Worm (Caenorhabditis elegans) whole organism, dauer: ENCODE measurements around the gene F08H9.4.

Experiments used
- unc-62 ChIP-seq: sonication (generic microtip); optimal IDR thresholded peaks from 2 replicates; lab custom pipeline; 2017; ENCODE audit warnings: missing biosample characterization, missing genetic modification reagents, missing genetic modification characterization

F08H9.4 gene

DNA sequence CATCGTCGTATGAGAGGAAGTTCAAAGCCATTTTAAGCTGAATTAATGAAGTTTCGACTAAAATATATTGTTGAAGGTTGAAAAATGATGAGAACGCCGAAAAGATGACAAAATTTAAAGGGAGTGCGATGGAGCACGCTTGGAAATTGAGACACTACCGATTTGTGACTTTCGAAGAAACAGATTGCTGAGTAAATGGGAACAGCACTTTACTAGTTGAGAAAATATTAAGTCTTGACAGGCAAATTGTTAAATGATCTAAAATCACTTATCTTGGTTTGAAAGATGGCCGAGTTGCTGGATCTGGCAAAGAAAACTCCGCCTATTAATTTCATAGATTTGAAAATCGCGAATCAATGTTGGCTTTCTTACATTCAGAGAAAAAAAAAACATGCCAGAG is 41.0 kb downstream of the F08H9.4 start, which contains the start of gene rpoa-12:
Gene rpoa-12, minus strand, starts transcription at position 37 of the 400 bp plus-strand sequence.
- no peak for TF ChIP-seq unc-62 (GFP tag; lab: Kevin White, UChicago)

DNA sequence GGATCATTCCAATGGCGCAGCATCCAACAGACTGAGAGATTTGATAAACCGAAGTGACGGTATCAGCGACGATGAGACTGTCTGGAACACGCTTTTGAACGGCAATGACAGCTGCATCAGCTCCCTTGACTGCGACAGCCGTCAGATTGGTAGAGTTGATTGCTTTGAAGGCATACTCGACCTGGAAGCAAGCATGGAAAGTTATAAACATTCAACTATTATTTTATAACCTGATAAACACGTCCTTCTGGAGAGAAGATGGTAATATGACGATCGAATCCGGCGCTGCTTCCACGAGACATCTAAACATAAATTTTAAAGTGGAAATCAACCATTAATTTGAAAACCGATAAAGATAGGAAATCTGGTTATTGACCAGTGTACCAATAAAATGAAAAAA is 41.9 kb downstream of the F08H9.4 start, which contains the start of gene pas-1:
Gene pas-1, minus strand, starts transcription at position 302 of the 400 bp plus-strand sequence.
- TF ChIP-seq unc-62 (GFP tag; lab: Kevin White, UChicago), result no peak

DNA sequence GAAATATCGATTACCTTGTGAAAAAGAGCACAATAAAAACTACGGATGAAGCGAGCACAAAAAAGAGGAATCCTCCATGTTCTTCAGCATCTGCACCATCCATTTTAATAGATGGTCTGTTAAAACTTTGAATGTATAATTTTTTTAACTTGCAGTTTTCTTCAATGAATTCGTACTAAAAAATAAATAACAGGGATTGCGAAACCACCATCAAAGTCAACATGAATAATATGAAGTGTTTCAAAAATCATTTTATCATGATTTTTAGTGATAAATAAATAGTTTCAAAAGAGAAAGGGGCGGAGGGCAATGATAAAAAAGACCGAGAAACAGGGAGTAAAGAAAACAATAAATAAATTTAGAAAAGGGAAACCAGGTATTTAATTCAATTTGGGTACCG is 42.9 kb downstream of the F08H9.4 start, which contains the start of gene dhs-22:
Gene dhs-22, minus strand, starts transcription at position 116 of the 400 bp plus-strand sequence.
- no peak for TF ChIP-seq unc-62 (GFP tag; lab: Kevin White, UChicago)

DNA sequence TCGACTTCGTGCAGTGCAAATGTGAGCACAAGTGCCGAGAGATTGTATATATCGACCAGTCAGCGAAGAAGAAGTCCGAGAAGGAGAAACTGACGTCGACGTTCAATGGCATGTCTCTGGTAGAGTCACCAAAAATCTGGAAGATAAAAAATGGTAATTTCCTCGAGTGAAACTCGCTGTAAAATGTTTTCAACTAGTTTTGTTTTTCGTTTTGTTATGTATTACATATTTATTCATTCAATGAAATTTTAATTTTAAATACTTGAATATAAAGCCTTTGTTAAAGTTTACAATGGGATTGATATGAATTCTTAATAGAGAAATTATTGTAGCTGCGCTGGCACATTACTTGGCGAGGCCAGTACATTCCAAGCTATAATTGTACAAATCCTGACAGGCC is 44.4 kb downstream of the F08H9.4 start:
- TF ChIP-seq unc-62 (GFP tag; lab: Kevin White, UChicago), result no peak

DNA sequence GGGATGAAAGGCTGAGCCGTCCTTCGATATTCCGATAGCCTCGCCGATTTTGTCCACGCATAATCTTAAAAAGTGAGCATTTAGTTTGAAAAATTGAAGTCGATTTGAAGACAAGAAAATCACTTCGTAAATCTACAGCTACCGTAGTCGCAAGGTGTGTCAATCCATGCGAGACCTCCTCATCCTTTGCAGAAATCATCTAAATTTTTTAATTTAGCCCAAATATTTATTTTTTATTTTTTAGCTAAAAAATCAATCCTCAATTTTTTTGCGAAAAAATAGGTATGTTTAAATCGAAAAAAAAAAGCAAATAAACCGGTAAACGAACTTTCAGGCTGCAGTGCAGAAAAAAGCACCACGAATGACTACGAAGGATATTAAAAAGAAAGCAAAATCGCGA is 46.5 kb downstream of the F08H9.4 start, which contains the start of the genes nxf-2 and set-31:
Gene nxf-2, minus strand, starts transcription at position 101 of the 400 bp plus-strand sequence.
Gene set-31, plus strand, starts transcription at position 169 of the 400 bp plus-strand sequence.
- no peak for TF ChIP-seq unc-62 (GFP tag; lab: Kevin White, UChicago)

DNA sequence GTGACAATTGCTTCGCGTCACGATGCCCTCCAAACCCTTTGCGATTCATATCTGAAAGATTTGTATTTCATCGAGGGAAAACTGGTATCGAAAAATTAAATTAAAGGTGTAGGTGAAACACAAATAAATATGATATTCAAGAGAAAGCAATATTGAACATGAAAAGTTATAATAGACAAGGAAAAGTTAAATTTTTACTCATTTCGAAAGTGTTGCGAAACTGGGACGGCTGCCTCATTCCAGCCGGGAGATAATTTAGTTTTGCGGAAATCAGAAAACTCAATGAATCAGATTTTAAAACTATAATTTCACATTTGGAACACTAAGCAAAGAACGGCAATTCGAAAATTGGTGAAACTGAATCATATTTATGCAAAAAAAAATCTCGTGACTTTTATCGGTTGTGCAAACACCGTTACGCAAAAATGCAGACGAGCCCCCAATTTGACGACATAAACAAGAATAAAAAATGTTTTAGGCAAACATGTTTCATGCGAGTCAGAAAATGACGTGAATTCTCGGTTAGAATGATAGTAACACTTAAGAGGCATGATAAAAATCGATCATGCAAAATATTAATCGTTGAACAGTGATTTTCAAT is 49.2 kb downstream of the F08H9.4 start, which contains the start of the genes nxf-1 and C15H11.11:
Gene nxf-1, minus strand, starts transcription at position 51 of the 601 bp plus-strand sequence.
Gene C15H11.11, plus strand, starts transcription at position 536 of the 601 bp plus-strand sequence.
- no peak for TF ChIP-seq unc-62 (GFP tag; lab: Kevin White, UChicago)

DNA sequence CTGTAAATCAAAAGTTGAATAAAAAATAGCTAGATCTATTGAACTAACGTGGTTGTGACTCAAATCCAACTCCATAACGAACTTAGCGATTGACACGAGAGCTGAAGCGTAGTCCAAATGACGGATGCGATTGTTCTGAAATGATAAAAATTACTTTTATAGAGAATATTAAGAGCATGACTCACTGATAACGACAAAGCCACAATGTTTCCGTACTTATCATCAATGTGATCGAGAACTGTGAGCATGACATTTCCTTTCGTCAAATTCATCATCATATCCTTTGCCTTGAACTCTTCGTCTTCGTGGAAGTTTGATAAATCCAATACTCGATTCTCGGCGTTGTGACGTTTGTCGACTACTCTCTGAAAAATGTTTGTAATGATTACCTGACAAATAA is 50.2 kb downstream of the F08H9.4 start:
- TF ChIP-seq unc-62 (GFP tag; lab: Kevin White, UChicago), result no peak
